Worm (Caenorhabditis elegans) whole organism, early embryonic: ENCODE data around the gene soc-1.

Experiments used
- B0310.2 ChIP-seq: sonication (generic microtip); optimal IDR thresholded peaks from 2 replicates; lab custom pipeline; 2016; ENCODE audit warnings: mild to moderate bottlenecking, missing genetic modification characterization, missing compliant biosample characterization
- ama-1 ChIP-seq: fragments of 150-350 bp; optimal IDR thresholded peaks from 2 replicates; lab custom pipeline; 2014
- flt-1 ChIP-seq: fragments of 200-800 bp; sonication (Bioruptor generic); IDR thresholded peaks from 2 replicates; pipeline ENCODE4 v1.3.6; 2022; ENCODE audit warnings: missing genetic modification characterization, missing compliant biosample characterization
- hmbx-1 ChIP-seq: sonication (generic microtip); optimal IDR thresholded peaks from 2 replicates; lab custom pipeline; 2016; ENCODE audit warnings: mild to moderate bottlenecking, missing genetic modification characterization, missing compliant biosample characterization
- pes-1 ChIP-seq: fragments of 200-800 bp; sonication (Bioruptor generic); IDR thresholded peaks from 2 replicates; pipeline ENCODE4 v1.3.6; 2022; ENCODE audit warnings: missing genetic modification reagents, missing genetic modification characterization, missing compliant biosample characterization
- tbx-11 ChIP-seq: fragments of 200-800 bp; sonication (Bioruptor generic); IDR thresholded peaks from 2 replicates; pipeline ENCODE4 v1.3.6; 2022; ENCODE audit warnings: missing genetic modification characterization, missing compliant biosample characterization
- tra-4 ChIP-seq: sonication (generic microtip); optimal IDR thresholded peaks from 2 replicates; lab custom pipeline; 2017; ENCODE audit warnings: missing genetic modification characterization, missing compliant biosample characterization

- TF ChIP-seq flt-1 (GFP tag; lab: Robert Waterston, UW) (no peak), hmbx-1 (no peak), B0310.2 (tag; lab: Kevin White, UChicago) (no peak), tra-4 (tag; lab: Kevin White, UChicago) (no peak), ama-1 (lab: Kevin White, UChicago) (no peak), tbx-11 (GFP tag; lab: Robert Waterston, UW) (no peak), pes-1 (GFP tag; lab: Robert Waterston, UW) (no peak)
These were observed 14.2 kb upstream of the soc-1 start, which contains the start of gene pmt-2 for ce11 chrV:4628517-4628930.
